Worm (Caenorhabditis elegans): ENCODE results near the gene oac-55.
A peak's percentile ranks its signal among the peaks of the same experiment; 100 is the strongest.

The oac-55 gene

ce11 chrV:3799737-3800136, 38.8 kb downstream of the oac-55 start:
- TF ChIP-seq pha-4 (tag; optimal IDR thresholded peaks at IDR 0.05) = no peak
- TF ChIP-seq lin-13 (tag; optimal IDR thresholded peaks at IDR 0.05) = no peak
- TF ChIP-seq lin-32 (GFP tag; optimal IDR thresholded peaks at IDR 0.05) = no peak
- TF ChIP-seq mep-1 (tag; optimal IDR thresholded peaks at IDR 0.05) = no peak
- TF ChIP-seq cnd-1 (tag; optimal IDR thresholded peaks at IDR 0.05) = no peak

ce11 chrV:3800378-3800777, 39.4 kb downstream of the oac-55 start, which contains the start of gene srt-30:
srt-30 (minus strand) TSS chrV:3800478.
- TF ChIP-seq nhr-12 (tag; optimal IDR thresholded peaks at IDR 0.05) (no peak), nhr-237 (tag; optimal IDR thresholded peaks at IDR 0.05) (no peak), lin-13 (tag; optimal IDR thresholded peaks at IDR 0.05) (no peak), flh-1 (GFP tag; optimal IDR thresholded peaks at IDR 0.05) (no peak), unc-62 (GFP tag; optimal IDR thresholded peaks at IDR 0.05) (no peak)

DNA sequence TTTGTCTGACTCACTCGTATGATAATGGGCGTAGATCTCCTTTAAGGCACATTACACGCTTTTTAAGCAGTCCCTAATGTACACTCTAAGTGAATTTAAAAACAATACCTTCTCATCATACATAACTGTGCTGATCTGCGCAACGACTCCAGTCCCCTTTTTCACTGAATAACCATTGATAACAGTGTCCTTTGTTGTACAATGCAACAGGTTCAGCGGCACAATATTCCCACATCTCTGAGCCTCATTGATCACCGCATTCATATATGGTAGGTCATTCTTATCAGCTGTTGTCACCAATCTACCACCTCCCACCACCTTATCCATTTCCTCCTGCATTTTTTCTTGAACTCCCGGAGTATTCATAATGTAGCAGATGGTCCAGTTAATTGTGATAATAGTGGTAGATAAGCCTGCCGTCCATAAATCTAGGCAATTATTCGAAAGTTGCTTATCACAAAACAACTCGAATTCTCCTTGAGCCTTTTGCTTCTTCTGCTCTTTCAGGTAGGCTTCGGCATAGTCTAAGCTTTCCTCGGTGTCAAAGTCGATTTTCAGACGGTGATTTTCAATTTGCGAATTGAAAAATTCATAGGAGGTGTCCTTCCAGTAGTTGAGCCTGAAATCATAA, 41.0 kb downstream of the oac-55 start:
- TF ChIP-seq sem-2 (GFP tag; optimal IDR thresholded peaks at IDR 0.05) = no peak
- TF ChIP-seq ceh-39 (tag; optimal IDR thresholded peaks at IDR 0.05) = no peak
- no peak for TF ChIP-seq mab-5 (tag; optimal IDR thresholded peaks at IDR 0.05)
- no peak for TF ChIP-seq flh-1 (GFP tag; optimal IDR thresholded peaks at IDR 0.05)
- TF ChIP-seq mls-2 (tag; optimal IDR thresholded peaks at IDR 0.05) = no peak

DNA sequence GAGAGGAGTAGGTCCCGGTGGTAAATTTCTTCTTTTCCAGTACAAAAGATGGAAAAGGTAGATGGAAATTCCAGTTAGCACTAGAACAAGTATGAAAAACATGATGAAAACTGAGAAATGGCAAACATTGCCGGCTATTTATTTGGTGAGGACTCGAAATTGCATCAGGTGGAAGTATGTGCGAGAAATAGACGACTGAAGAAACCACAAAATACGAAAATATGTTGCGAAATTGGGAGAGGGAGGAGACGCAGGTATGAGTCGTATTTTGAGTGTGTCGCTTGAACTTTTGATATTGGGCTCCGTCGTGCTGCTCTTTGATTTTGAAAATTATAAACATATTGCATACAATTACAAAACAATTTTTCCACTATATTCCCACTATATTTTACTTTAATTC, 42.4 kb downstream of the oac-55 start, which contains the start of gene cyp-33C8:
TSS of gene cyp-33C8 (minus strand) at position 200 of the 400 bp plus-strand sequence.
- no peak for TF ChIP-seq ceh-39 (tag; optimal IDR thresholded peaks at IDR 0.05)
- TF ChIP-seq ceh-43 (GFP tag; optimal IDR thresholded peaks at IDR 0.05) = no peak

DNA sequence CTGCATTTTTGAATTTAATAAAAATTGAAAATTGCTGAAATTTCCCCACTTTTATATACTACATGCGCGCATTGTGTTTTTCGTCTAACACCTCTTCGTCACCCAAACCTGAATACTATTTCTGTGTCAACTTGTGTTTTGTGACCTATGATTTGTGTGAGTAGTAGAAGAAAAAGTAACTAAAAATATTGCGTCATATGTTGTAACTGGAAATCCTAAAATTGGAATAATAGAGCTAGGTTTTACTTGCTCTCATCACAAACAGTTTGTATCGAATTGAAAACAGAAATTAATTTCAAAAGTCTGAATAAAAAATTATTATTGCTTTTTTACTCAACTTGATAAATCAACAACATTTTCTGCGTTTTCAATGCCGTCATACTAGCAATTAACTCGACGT, 44.6 kb downstream of the oac-55 start, which contains the start of gene R08F11.4:
TSS of gene R08F11.4 (minus strand) at position 29 of the 400 bp plus-strand sequence.
- no peak for TF ChIP-seq sem-2 (GFP tag; optimal IDR thresholded peaks at IDR 0.05)
- no peak for TF ChIP-seq lin-32 (GFP tag; optimal IDR thresholded peaks at IDR 0.05)
- TF ChIP-seq unc-39 (tag; optimal IDR thresholded peaks at IDR 0.05) = no peak
- TF ChIP-seq zip-8 (tag; optimal IDR thresholded peaks at IDR 0.05) = peak; percentile 83
- TF ChIP-seq ztf-11 (tag; optimal IDR thresholded peaks at IDR 0.05) = no peak
- TF ChIP-seq nhr-12 (tag; optimal IDR thresholded peaks at IDR 0.05) = no peak

DNA sequence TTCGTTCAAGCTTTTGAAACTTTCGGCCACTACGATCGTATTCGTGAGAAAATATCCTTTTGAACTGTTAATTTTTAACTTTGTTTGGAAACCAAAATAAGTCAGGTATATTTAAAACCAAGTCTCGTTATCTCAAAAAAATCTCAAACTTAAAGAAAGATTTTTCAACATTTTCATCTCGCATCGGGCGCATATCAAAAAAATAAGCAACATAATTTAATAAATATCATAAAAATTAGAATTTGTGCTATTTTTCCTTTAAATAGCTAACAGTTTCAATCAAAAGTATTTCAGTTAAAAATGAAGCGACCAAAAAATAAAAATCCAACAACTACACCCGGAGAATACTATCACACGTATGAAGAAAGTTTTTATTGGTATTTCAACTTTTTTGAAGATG, 45.0 kb downstream of the oac-55 start, which contains the start of gene srw-7:
TSS of gene srw-7 (plus strand) at position 301 of the 400 bp plus-strand sequence.
- TF ChIP-seq ceh-43 (GFP tag; optimal IDR thresholded peaks at IDR 0.05) (no peak), unc-62 (GFP tag; optimal IDR thresholded peaks at IDR 0.05) (no peak), unc-120 (tag; optimal IDR thresholded peaks at IDR 0.05; ENCODE audit: poor library complexity, severe bottlenecking) (no peak), lin-13 (tag; optimal IDR thresholded peaks at IDR 0.05) (no peak), mep-1 (tag; optimal IDR thresholded peaks at IDR 0.05) (no peak), sptf-1 (tag; optimal IDR thresholded peaks at IDR 0.05) (no peak), ceh-39 (tag; optimal IDR thresholded peaks at IDR 0.05) (no peak), ceh-83 (GFP tag; optimal IDR thresholded peaks at IDR 0.05) (no peak), ztf-11 (tag; optimal IDR thresholded peaks at IDR 0.05) (no peak), hlh-1 (tag; optimal IDR thresholded peaks at IDR 0.05) (no peak), flh-1 (GFP tag; optimal IDR thresholded peaks at IDR 0.05) (no peak), nhr-28 (tag; optimal IDR thresholded peaks at IDR 0.05) (no peak), blmp-1 (tag; optimal IDR thresholded peaks at IDR 0.05) (no peak), nhr-237 (tag; optimal IDR thresholded peaks at IDR 0.05) (no peak), mab-5 (tag; optimal IDR thresholded peaks at IDR 0.05) (no peak), cnd-1 (tag; optimal IDR thresholded peaks at IDR 0.05) (no peak), pha-4 (tag; optimal IDR thresholded peaks at IDR 0.05) (no peak), snpc-4 (tag; optimal IDR thresholded peaks at IDR 0.05) (no peak), lsy-2 (tag; optimal IDR thresholded peaks at IDR 0.05) (no peak)

- no peak for TF ChIP-seq tbx-8 (GFP tag; optimal IDR thresholded peaks at IDR 0.05)
- TF ChIP-seq pha-4 (tag; optimal IDR thresholded peaks at IDR 0.05) = no peak
- no peak for TF ChIP-seq ceh-43 (GFP tag; optimal IDR thresholded peaks at IDR 0.05)
- TF ChIP-seq nhr-12 (tag; optimal IDR thresholded peaks at IDR 0.05) = no peak
- no peak for TF ChIP-seq elt-1 (tag; optimal IDR thresholded peaks at IDR 0.05; ENCODE audit: borderline replicate concordance, insufficient read depth)
- TF ChIP-seq M03D4.4 (tag; optimal IDR thresholded peaks at IDR 0.05) = no peak
- TF ChIP-seq nhr-28 (tag; optimal IDR thresholded peaks at IDR 0.05) = no peak
These were observed 46.9 kb downstream of the oac-55 start for ce11 chrV:3807846-3808245.

Data from whole organism, mixed stage, embryonic.